Worm (Caenorhabditis elegans) whole organism, L4/young adult: ENCODE data around the gene tsp-17.

Experiments used
- W03F9.2 ChIP-seq: fragments of 150-350 bp; optimal IDR thresholded peaks from 2 replicates; lab custom pipeline; 2014; ENCODE audit warnings: missing biosample characterization, missing genetic modification characterization
- dao-5 ChIP-seq: sonication (generic microtip); optimal IDR thresholded peaks from 2 replicates; lab custom pipeline; 2016; ENCODE audit warnings: missing genotype, missing genetic modification characterization, moderate library complexity, missing compliant biosample characterization
- him-1 ChIP-seq: sonication (generic microtip); optimal IDR thresholded peaks from 2 replicates; lab custom pipeline; 2016; ENCODE audit warnings: missing genotype, missing genetic modification reagents, missing genetic modification characterization, missing compliant biosample characterization

ce11 chrX:3705319-3705718, 24.4 kb downstream of the tsp-17 start:
- no peak for TF ChIP-seq him-1
- no peak for TF ChIP-seq W03F9.2 (tag; lab: Kevin White, UChicago)
- no peak for TF ChIP-seq dao-5 (tag; lab: Kevin White, UChicago)
